Worm (Caenorhabditis elegans): ENCODE results near the gene pak-2.

DNA sequence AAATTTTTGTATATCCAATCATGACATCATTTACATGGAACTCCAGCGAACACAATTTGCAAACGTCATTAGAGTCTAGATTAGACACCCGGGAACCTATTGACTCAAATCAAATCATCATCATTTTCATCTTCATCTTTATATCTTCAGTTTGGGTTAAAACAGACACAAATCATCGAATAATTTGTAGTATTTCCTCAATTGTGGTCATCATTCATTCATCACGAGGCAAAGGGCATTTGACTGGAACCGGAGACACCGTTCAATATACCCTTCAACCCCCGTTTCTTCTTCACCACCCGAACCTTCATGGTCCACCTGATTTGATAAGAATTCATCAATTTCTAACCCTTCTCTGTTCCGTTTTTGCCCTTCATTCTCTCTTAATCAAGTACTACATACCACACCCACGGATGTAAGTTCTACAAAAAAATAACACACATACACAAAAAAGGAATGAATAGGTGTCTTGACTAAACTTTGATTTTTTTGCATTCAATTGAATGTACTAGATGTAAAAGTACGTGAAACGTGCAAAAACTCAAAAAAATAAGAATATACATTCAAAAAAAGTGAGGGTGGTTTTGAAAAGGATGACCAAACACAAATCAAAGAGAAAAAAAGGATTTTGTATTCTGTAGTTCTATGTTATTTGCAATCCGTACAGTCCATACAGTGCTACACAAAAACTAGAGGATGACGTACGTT, 22.2 kb downstream of the pak-2 start:
- no peak for TF ChIP-seq elt-1 (tag; optimal IDR thresholded peaks at IDR 0.05; ENCODE audit: borderline replicate concordance, insufficient read depth)
- no peak for TF ChIP-seq ces-1 (GFP tag; optimal IDR thresholded peaks at IDR 0.05)
- TF ChIP-seq snpc-4 (tag; optimal IDR thresholded peaks at IDR 0.05), result no peak
- no peak for TF ChIP-seq lsy-2 (tag; optimal IDR thresholded peaks at IDR 0.05)
- no peak for TF ChIP-seq nhr-28 (tag; optimal IDR thresholded peaks at IDR 0.05)
- TF ChIP-seq hlh-1 (tag; optimal IDR thresholded peaks at IDR 0.05), result no peak
- no peak for TF ChIP-seq elt-3 (tag; optimal IDR thresholded peaks at IDR 0.05)
- no peak for TF ChIP-seq unc-39 (tag; optimal IDR thresholded peaks at IDR 0.05)
- no peak for TF ChIP-seq nhr-76 (tag; optimal IDR thresholded peaks at IDR 0.05)

Measured in whole organism, mixed stage, embryonic.